Worm (Caenorhabditis elegans): ENCODE data around the gene ZK742.4.

ZK742.4 gene

DNA sequence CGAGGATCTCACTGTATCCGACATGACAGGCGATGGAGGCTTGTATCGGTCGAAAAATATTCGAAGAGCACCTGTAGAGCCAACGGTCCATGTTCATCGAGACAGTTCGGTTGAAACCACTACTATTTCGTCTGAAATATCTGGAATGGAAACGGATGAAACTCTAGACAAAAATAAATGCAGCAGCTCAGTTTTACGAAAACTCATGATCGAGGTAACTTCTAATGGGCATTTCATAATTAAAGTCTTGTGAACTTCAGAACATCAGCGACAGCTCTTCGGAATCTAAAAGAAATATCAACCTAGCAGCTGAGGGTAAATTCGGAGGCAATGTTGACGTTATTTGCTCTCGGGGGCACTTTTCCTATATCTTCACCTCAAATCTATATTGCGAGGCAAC, 36.4 kb downstream of the ZK742.4 start:
- no peak for TF ChIP-seq aly-1 (tag; optimal IDR thresholded peaks at IDR 0.05)
- no peak for TF ChIP-seq sea-1 (GFP tag; conservative IDR thresholded peaks at IDR 0.05)
- no peak for TF ChIP-seq ceh-13 (GFP tag; optimal IDR thresholded peaks at IDR 0.05)
- TF ChIP-seq hmbx-1 (tag; optimal IDR thresholded peaks at IDR 0.05): no peak
- TF ChIP-seq ama-1 (optimal IDR thresholded peaks at IDR 0.05): no peak
- no peak for TF ChIP-seq B0310.2 (tag; optimal IDR thresholded peaks at IDR 0.05)
- no peak for TF ChIP-seq ceh-36 (tag; optimal IDR thresholded peaks at IDR 0.05)
- TF ChIP-seq ets-7 (tag; optimal IDR thresholded peaks at IDR 0.05): no peak
- TF ChIP-seq flt-1 (GFP tag; IDR thresholded peaks at IDR 0.05): no peak
- TF ChIP-seq hnd-1 (tag; optimal IDR thresholded peaks at IDR 0.05): no peak
- no peak for TF ChIP-seq tbx-37 (GFP tag; conservative IDR thresholded peaks at IDR 0.05)
- TF ChIP-seq tra-4 (tag; optimal IDR thresholded peaks at IDR 0.05): no peak
- no peak for TF ChIP-seq pes-1 (GFP tag; IDR thresholded peaks at IDR 0.05)
- TF ChIP-seq F13C5.2 (tag; optimal IDR thresholded peaks at IDR 0.05): no peak
- TF ChIP-seq hmg-4 (GFP tag; optimal IDR thresholded peaks at IDR 0.05): no peak
- no peak for TF ChIP-seq scrt-1 (GFP tag; IDR thresholded peaks at IDR 0.05)
- no peak for TF ChIP-seq tbx-11 (GFP tag; IDR thresholded peaks at IDR 0.05)

DNA sequence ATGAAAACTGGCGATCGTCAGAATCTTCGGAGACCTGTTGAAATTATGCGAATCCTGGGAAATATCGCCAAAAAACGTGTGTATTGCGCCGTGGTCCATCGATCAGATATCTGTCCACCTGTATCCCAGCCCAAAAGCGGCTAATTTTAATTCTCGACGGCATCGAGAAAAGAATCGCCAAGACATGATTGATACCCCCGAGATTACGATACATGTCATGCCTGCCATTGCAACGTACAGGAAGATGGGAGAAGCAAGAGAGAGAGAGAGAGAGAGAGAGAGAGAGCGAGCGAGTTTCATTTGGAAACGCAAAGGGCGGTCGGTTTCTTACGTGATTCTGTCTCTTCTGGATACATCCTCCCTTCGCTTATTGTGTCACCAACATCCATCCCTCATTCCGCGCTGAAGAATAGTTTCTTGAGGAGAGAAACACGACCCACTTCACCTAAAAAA, 37.4 kb downstream of the ZK742.4 start, which contains the start of gene grl-10:
Gene grl-10 (plus strand): TSS at position 403 of the 453 bp plus-strand sequence.
- TF ChIP-seq ama-1 (optimal IDR thresholded peaks at IDR 0.05): no peak
- no peak for TF ChIP-seq ceh-13 (GFP tag; optimal IDR thresholded peaks at IDR 0.05)
- no peak for TF ChIP-seq pes-1 (GFP tag; IDR thresholded peaks at IDR 0.05)

DNA sequence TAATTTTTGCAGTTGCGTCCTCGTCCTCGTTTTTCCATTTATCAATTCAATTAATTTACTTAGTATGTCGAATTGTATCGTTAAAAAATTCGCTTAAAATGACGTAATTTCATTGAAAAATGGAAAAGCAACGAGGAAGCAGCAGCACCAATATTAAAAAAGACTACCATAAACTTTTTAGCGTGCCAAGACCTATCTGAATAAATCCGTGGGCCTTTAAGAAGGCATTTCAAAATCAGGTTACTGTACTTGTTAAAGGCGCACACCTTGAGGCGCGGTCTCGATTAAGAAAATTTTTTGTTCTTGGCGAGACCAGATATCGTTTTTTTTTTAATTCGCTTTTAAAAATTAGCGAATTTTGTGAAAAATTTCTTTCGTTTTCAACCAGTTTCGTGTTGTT, 37.9 kb downstream of the ZK742.4 start:
- TF ChIP-seq flt-1 (GFP tag; IDR thresholded peaks at IDR 0.05) (no peak), F13C5.2 (tag; optimal IDR thresholded peaks at IDR 0.05) (no peak), aly-1 (tag; optimal IDR thresholded peaks at IDR 0.05) (no peak), scrt-1 (GFP tag; IDR thresholded peaks at IDR 0.05) (no peak), hnd-1 (tag; optimal IDR thresholded peaks at IDR 0.05) (no peak), hmbx-1 (tag; optimal IDR thresholded peaks at IDR 0.05) (no peak), tra-4 (tag; optimal IDR thresholded peaks at IDR 0.05) (no peak), ets-7 (tag; optimal IDR thresholded peaks at IDR 0.05) (no peak), ceh-36 (tag; optimal IDR thresholded peaks at IDR 0.05) (no peak)

- no peak for TF ChIP-seq tbx-37 (GFP tag; conservative IDR thresholded peaks at IDR 0.05)
- TF ChIP-seq tra-4 (tag; optimal IDR thresholded peaks at IDR 0.05): no peak
- no peak for TF ChIP-seq scrt-1 (GFP tag; IDR thresholded peaks at IDR 0.05)
- no peak for TF ChIP-seq ama-1 (optimal IDR thresholded peaks at IDR 0.05)
- no peak for TF ChIP-seq hmbx-1 (tag; optimal IDR thresholded peaks at IDR 0.05)
- TF ChIP-seq ets-7 (tag; optimal IDR thresholded peaks at IDR 0.05): no peak
- no peak for TF ChIP-seq ceh-13 (GFP tag; optimal IDR thresholded peaks at IDR 0.05)
- no peak for TF ChIP-seq hmg-4 (GFP tag; optimal IDR thresholded peaks at IDR 0.05)
- no peak for TF ChIP-seq flt-1 (GFP tag; IDR thresholded peaks at IDR 0.05)
- no peak for TF ChIP-seq F13C5.2 (tag; optimal IDR thresholded peaks at IDR 0.05)
- no peak for TF ChIP-seq pes-1 (GFP tag; IDR thresholded peaks at IDR 0.05)
- TF ChIP-seq sea-1 (GFP tag; conservative IDR thresholded peaks at IDR 0.05): no peak
These were observed 40.6 kb downstream of the ZK742.4 start, which contains the start of gene frpr-3 for ce11 chrV:7770961-7771360. Gene frpr-3, plus strand, starts transcription at chrV:7771261.

DNA sequence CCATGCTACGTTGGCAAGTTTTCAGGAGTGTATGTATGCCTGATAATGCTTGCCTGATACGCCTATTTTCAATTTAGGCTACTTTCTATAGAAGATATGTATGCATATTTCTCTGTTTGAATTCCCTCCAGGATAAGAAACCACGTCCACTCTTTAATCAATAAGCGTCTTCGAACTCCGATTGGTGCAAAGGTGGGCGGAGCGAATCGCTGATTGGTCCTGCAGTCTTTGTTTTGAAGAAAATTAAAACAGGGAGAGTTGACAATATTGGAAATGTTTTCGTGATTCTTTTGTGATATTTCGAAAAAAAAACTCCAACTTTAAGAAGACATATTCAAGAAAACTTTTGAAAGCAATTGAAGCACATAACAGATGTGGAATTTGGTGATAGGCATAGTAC, 49.7 kb downstream of the ZK742.4 start:
- TF ChIP-seq ama-1 (optimal IDR thresholded peaks at IDR 0.05) (no peak), tra-4 (tag; optimal IDR thresholded peaks at IDR 0.05) (no peak), hmbx-1 (tag; optimal IDR thresholded peaks at IDR 0.05) (no peak), hmg-4 (GFP tag; optimal IDR thresholded peaks at IDR 0.05) (no peak), flt-1 (GFP tag; IDR thresholded peaks at IDR 0.05) (no peak), hnd-1 (tag; optimal IDR thresholded peaks at IDR 0.05) (no peak), scrt-1 (GFP tag; IDR thresholded peaks at IDR 0.05) (no peak), B0310.2 (tag; optimal IDR thresholded peaks at IDR 0.05) (no peak), ceh-36 (tag; optimal IDR thresholded peaks at IDR 0.05) (no peak)

All from whole organism, early embryonic.